Fruit fly (Drosophila melanogaster) Kc167 (cell line): ENCODE data around the gene CG14422.

Source experiments
- Sin3A ChIP-seq: fragments of >200 bp; optimal IDR thresholded peaks from 2 replicates; lab custom pipeline; 2018; ENCODE audit warnings: missing external identifiers
- h ChIP-seq: fragments of >200 bp; optimal IDR thresholded peaks from 3 replicates; lab custom pipeline; 2018; ENCODE audit warnings: missing external identifiers

DNA sequence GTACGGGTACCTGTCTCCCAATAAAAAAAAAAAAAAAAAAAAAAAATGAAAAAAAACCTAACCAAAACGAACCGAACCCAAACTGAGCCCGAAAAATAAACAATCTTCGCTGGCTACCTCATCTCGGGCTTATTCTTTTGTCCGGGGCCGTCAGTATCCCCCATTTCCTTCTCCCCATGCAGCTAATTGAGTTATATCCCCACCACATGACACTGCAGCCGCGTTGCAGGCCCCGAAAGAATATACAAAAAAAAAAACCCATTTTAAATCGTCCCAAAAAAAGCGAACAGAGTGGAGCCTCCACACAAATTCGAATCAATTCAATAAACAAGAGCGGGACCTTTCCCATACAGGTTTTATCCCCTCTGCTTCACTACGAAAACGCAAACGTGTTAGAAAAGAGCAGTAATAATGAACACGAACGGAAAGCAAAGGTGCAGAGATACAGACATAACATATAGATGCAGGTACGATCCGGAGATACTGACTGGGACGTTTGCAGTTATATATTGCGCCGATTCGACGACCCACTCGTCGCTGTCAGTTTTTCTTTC, 21.6 kb downstream of the CG14422 start:
- TF ChIP-seq h (no peak), Sin3A (no peak)
